Worm (Caenorhabditis elegans): ENCODE data around the gene F18H3.1.
A peak's percentile ranks its signal among the peaks of the same experiment; 100 is the strongest.

DNA sequence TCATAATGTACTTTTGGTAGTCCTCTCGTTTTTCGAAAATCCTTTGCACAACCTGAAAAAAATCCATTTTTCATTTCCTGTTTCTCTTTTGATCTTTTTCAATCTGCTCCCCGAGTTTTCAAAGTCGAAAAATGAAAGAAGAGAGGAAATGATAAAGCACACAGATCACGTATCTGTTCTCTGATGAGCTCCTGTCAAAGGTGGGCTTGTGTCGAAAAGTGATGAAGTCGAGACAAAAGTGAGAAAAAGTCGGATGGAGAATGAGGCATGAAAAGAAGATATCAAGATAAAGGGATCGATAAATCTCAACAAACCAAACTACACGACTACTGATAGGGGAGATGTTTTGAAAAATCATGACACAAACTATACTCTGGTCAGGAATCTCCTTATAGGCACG, 35.6 kb downstream of the F18H3.1 start:
- no peak for TF ChIP-seq snpc-4 (tag; optimal IDR thresholded peaks at IDR 0.05)
- no peak for TF ChIP-seq lsy-2 (tag; optimal IDR thresholded peaks at IDR 0.05)
- TF ChIP-seq unc-62 (GFP tag; optimal IDR thresholded peaks at IDR 0.05): peak; percentile 67
- TF ChIP-seq elt-1 (tag; optimal IDR thresholded peaks at IDR 0.05; ENCODE audit: borderline replicate concordance, insufficient read depth): no peak
- TF ChIP-seq nhr-28 (tag; optimal IDR thresholded peaks at IDR 0.05): no peak
- no peak for TF ChIP-seq sptf-1 (tag; optimal IDR thresholded peaks at IDR 0.05)
- no peak for TF ChIP-seq bed-3 (GFP tag; optimal IDR thresholded peaks at IDR 0.05)
